Worm (Caenorhabditis elegans) whole organism, young adult: ENCODE results near the gene coa-3.
A peak's percentile ranks its signal among the peaks of the same experiment; 100 is the strongest.

Source experiments
- F33H1.4 ChIP-seq: fragments of 200-800 bp; sonication (Bioruptor generic); IDR thresholded peaks from 2 replicates; pipeline ENCODE4 v1.3.6; 2022; ENCODE audit warnings: missing genetic modification reagents, missing genetic modification characterization, missing compliant biosample characterization
- hmg-1.2 ChIP-seq: fragments of 200-800 bp; sonication (Bioruptor generic); IDR thresholded peaks from 2 replicates; pipeline ENCODE4 v1.3.6; 2022; ENCODE audit warnings: missing genetic modification reagents, missing genetic modification characterization, missing compliant biosample characterization
- hsf-1 ChIP-seq: fragments of 200-800 bp; sonication (Bioruptor generic); IDR thresholded peaks from 2 replicates; pipeline ENCODE4 v1.3.6; 2022; ENCODE audit warnings: missing genetic modification reagents, missing genetic modification characterization, missing compliant biosample characterization
- lin-40 ChIP-seq: sonication (generic microtip); optimal IDR thresholded peaks from 2 replicates; lab custom pipeline; 2016; ENCODE audit warnings: missing genetic modification characterization, mild to moderate bottlenecking, missing compliant biosample characterization, missing genotype, missing genetic modification reagents
- nhr-80 ChIP-seq: sonication (generic microtip); optimal IDR thresholded peaks from 2 replicates; lab custom pipeline; 2016; ENCODE audit warnings: missing genetic modification characterization, missing compliant biosample characterization

coa-3 gene

ce11 chrII:4557487-4557886 lies 44.9 kb downstream of the coa-3 start, which contains the start of gene M03A1.3 (continued):
- no peak for TF ChIP-seq lin-40 (tag; lab: Kevin White, UChicago)

ce11 chrII:4554644-4555043 lies 47.8 kb downstream of the coa-3 start:
- peak; percentile 61 for TF ChIP-seq F33H1.4 (GFP tag; lab: Robert Waterston, UW)
- TF ChIP-seq hsf-1 (GFP tag; lab: Robert Waterston, UW) = peak; percentile 93

ce11 chrII:4552088-4552487 lies 50.3 kb downstream of the coa-3 start:
- TF ChIP-seq nhr-80 (tag; lab: Kevin White, UChicago) (peak; percentile 30), hmg-1.2 (GFP tag; lab: Robert Waterston, UW) (no peak)
- TF ChIP-seq, all 124 proteins: peak for 1
